Fruit fly (Drosophila melanogaster) Kc167 (cell line): ENCODE results near the gene sima.

Experiments
- Myc ChIP-seq: fragments of >200 bp; optimal IDR thresholded peaks from 2 replicates; lab custom pipeline; 2017; ENCODE audit warnings: missing external identifiers
- Sin3A ChIP-seq: fragments of >200 bp; optimal IDR thresholded peaks from 2 replicates; lab custom pipeline; 2018; ENCODE audit warnings: missing external identifiers
- h ChIP-seq: fragments of >200 bp; optimal IDR thresholded peaks from 3 replicates; lab custom pipeline; 2018; ENCODE audit warnings: missing external identifiers
- insv ChIP-seq: fragments of >200 bp; optimal IDR thresholded peaks from 3 replicates; lab custom pipeline; 2018; ENCODE audit warnings: missing external identifiers
- psq ChIP-seq: fragments of >200 bp; optimal IDR thresholded peaks from 2 replicates; lab custom pipeline; 2017; ENCODE audit warnings: missing external identifiers
- ttk ChIP-seq: sonication (Bioruptor generic); optimal IDR thresholded peaks from 2 replicates; lab custom pipeline; 2017; ENCODE audit warnings: missing external identifiers

DNA sequence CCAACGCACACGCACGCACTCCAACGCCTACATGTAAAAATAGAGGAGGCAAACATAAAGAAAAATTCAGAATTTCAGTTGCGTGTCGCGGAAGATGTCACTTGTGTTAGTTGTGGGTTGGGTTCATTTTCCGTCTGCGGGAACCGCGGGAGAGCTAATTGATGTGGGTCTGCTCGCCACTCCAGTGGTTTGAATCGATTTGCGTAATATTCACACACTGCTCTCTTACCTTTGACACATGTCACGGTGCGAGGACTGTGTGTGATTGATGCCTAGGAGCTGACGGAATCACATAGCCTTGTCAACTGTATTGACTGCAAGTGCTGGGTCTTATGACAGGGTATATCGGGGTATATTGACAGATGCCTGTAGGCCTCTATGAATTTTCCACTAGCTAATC, 52.8 kb downstream of the sima start:
- TF ChIP-seq psq (lab: Kevin White, UChicago), result no peak
- TF ChIP-seq Sin3A (lab: Kevin White, UChicago), result no peak
- TF ChIP-seq h (lab: Kevin White, UChicago), result no peak
- no peak for TF ChIP-seq insv (lab: Kevin White, UChicago)
- no peak for TF ChIP-seq ttk (lab: Kevin White, UChicago)
- TF ChIP-seq Myc (lab: Kevin White, UChicago), result no peak
